Worm (Caenorhabditis elegans): Measurements from ENCODE around the gene F47B7.5.

DNA sequence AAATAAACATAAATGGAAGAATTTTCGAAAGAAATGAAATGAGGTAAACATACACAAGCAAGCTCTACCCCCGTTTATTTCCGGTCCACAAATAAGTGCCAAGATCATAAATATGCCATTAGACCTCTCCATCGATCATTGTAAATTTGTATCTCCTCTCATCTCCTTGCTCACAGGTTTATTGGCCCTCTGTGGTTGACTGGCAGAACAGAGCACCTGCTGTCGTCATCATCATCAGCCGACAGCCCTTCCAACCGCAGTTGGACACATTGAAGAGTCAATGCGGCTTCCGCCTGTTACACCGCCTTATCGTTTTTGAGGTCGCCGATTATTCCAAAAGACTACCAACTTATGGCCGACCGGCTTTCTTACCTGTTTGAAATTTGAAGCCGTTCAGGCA, 30.0 kb downstream of the F47B7.5 start:
- TF ChIP-seq ref-1 (GFP tag; conservative IDR thresholded peaks at IDR 0.05): no peak
- TF ChIP-seq flt-1 (GFP tag; IDR thresholded peaks at IDR 0.05): no peak
- TF ChIP-seq ztf-23 (GFP tag; IDR thresholded peaks at IDR 0.05): no peak

Measured in whole organism, midembryonic.